Worm (Caenorhabditis elegans): ENCODE measurements around the gene F01F1.2.

- TF ChIP-seq cog-1 (tag; optimal IDR thresholded peaks at IDR 0.05) (no peak), flt-1 (GFP tag; IDR thresholded peaks at IDR 0.05) (no peak)
Measured at ce11 chrIII:5925724-5926123, 47.4 kb downstream of the F01F1.2 start, which contains the start of the genes dnc-2 and bcl-7.
